Worm (Caenorhabditis elegans): ENCODE measurements around the gene C30G12.6.

DNA sequence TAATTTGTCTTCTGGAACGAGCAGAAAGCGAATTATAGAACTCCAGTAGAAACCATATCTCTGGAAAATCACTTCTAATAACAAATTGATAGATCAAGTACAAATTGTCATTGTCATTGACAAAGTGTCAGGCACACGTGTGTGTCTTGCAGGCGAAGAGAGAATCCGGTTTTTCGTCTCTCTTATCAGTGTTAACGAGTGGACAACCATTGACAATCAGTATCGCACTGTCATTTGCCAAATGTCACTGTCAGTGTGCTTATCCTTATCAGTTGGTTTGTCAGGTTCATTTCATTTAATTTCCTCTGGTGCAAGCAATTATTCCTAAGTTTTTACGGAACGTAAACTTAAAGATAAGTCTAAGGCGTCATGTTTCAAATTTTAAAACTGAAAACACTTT lies 22.3 kb downstream of the C30G12.6 start:
- no peak for TF ChIP-seq W03F9.2 (tag; optimal IDR thresholded peaks at IDR 0.05)
- no peak for TF ChIP-seq dao-5 (tag; optimal IDR thresholded peaks at IDR 0.05)
- TF ChIP-seq him-1 (tag; optimal IDR thresholded peaks at IDR 0.05) = no peak

Data from whole organism, L4/young adult.